Fruit fly (Drosophila melanogaster) whole organism, pupa: ENCODE data around the gene He.

ENCODE experiments used
- CG10348 ChIP-seq: fragments of 200-800 bp; sonication (Bioruptor generic); IDR thresholded peaks from 2 replicates; pipeline ENCODE4 v1.3.6; 2022; ENCODE audit warnings: missing biosample characterization, missing genetic modification characterization
- CG12605 ChIP-seq: fragments of 200-800 bp; sonication (Bioruptor generic); IDR thresholded peaks from 2 replicates; pipeline ENCODE4 v1.3.6; 2022; ENCODE audit warnings: missing biosample characterization, missing genetic modification characterization
- CG17806 ChIP-seq: fragments of 200-800 bp; sonication (Bioruptor generic); optimal IDR thresholded peaks from 2 replicates; lab custom pipeline; 2018; ENCODE audit warnings: missing biosample characterization, mild to moderate bottlenecking, missing genetic modification characterization, moderate library complexity
- CG4496 ChIP-seq: fragments of 200-800 bp; sonication (Bioruptor generic); IDR thresholded peaks from 3 replicates; pipeline ENCODE4 v1.3.6; 2022; ENCODE audit warnings: missing biosample characterization, missing genetic modification characterization
- CG8159 ChIP-seq: fragments of 200-800 bp; sonication (Bioruptor generic); optimal IDR thresholded peaks from 3 replicates; lab custom pipeline; 2018; ENCODE audit warnings: missing biosample characterization, mild to moderate bottlenecking, missing genetic modification characterization, moderate library complexity
- EcR ChIP-seq: fragments of 200-800 bp; sonication (Bioruptor generic); optimal IDR thresholded peaks from 3 replicates; lab custom pipeline; 2019; ENCODE audit warnings: missing biosample characterization, missing genetic modification characterization, mild to moderate bottlenecking, moderate library complexity, missing genetic modification reagents
- Pif1A ChIP-seq: fragments of 200-800 bp; sonication (Bioruptor generic); optimal IDR thresholded peaks from 3 replicates; lab custom pipeline; 2016; ENCODE audit warnings: missing biosample characterization, missing genetic modification characterization
- Pif1B ChIP-seq: fragments of 200-800 bp; sonication (Bioruptor generic); optimal IDR thresholded peaks from 3 replicates; lab custom pipeline; 2016; ENCODE audit warnings: missing biosample characterization, missing genetic modification characterization
- Snoo ChIP-seq: fragments of 200-800 bp; sonication (Bioruptor generic); optimal IDR thresholded peaks from 3 replicates; lab custom pipeline; 2017; ENCODE audit warnings: missing biosample characterization, mild to moderate bottlenecking, missing genetic modification characterization, inconsistent platforms
- fd96Ca ChIP-seq: fragments of 200-800 bp; sonication (Bioruptor generic); IDR thresholded peaks from 3 replicates; pipeline ENCODE4 v1.3.6; 2022; ENCODE audit warnings: missing biosample characterization, missing genetic modification characterization

- TF ChIP-seq Pif1B (no peak), CG12605 (GFP tag; lab: Robert Waterston, UW) (no peak), CG17806 (no peak), CG10348 (GFP tag; lab: Robert Waterston, UW) (no peak), CG8159 (tag; lab: Kevin White, UChicago) (no peak), fd96Ca (GFP tag; lab: Robert Waterston, UW) (no peak), CG4496 (GFP tag; lab: Robert Waterston, UW) (no peak), Pif1A (GFP tag; lab: Kevin White, UChicago) (no peak), EcR (GFP tag; lab: Kevin White, UChicago) (no peak), Snoo (no peak)
Observed at dm6 chr2L:13949789-13950188, 23.0 kb downstream of the He start.
